Fruit fly (Drosophila melanogaster) S2 (cell line): ENCODE measurements around the gene CG34382.

Experiments
- CG8478 ChIP-seq: fragments of >200 bp; optimal IDR thresholded peaks from 2 replicates; lab custom pipeline; 2018
- CTCF ChIP-seq, 2 experiments: fragments of >200 bp; optimal IDR thresholded peaks; 2 replicates each; lab custom pipeline; 2018

Gene CG34382

dm6 chr3L:9878685-9879084, at the start of gene CG34382:
Gene CG34382, plus strand, starts transcription at chr3L:9878985.
- no peak for TF ChIP-seq CG8478
- no peak for TF ChIP-seq CTCF (optimal IDR thresholded peaks at IDR 0.05; lab: Kevin White, UChicago)

- TF ChIP-seq CTCF (optimal IDR thresholded peaks at IDR 0.05; lab: Kevin White, UChicago), result no peak
Measured at dm6 chr3L:9829154-9829553, 49.6 kb upstream of the CG34382 start.

DNA sequence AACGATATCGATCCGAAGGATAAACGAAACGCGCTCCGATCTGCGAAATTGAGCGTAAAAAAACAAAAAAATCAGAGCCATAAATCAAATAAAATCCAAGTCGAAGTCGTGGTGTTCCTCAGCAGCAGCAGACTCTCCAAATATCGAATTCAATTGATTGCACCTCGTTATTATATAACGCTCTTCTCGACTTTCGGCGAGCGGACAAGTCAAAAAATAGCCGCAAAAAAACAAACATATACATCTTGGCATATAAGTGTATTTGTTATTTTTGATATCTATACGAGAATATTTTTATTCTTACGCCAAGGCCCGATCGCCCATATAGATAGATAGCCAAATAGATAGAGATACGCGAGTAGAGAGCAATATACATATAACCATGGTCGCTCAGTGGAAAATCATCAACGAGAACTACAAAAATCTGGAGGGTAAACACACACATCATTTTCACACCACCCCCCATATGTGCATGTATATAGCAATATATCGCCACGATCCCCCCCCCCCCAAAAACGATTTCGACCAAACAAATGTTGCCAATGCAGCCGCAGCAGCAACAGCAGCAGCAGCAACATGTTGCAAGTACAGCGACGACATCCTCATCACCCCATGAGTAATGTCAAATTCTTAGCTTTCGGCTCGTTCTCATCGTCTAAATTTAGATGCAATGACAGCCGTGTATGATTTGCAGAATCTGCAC, 49.0 kb upstream of the CG34382 start:
- TF ChIP-seq CG8478 (no peak), CTCF (optimal IDR thresholded peaks at IDR 0.05; lab: Kevin White, UChicago) (no peak)

- no peak for TF ChIP-seq CTCF (optimal IDR thresholded peaks at IDR 0.05; lab: Kevin White, UChicago)
- no peak for TF ChIP-seq CG8478
Measured at dm6 chr3L:9832125-9832524, 46.7 kb upstream of the CG34382 start.

DNA sequence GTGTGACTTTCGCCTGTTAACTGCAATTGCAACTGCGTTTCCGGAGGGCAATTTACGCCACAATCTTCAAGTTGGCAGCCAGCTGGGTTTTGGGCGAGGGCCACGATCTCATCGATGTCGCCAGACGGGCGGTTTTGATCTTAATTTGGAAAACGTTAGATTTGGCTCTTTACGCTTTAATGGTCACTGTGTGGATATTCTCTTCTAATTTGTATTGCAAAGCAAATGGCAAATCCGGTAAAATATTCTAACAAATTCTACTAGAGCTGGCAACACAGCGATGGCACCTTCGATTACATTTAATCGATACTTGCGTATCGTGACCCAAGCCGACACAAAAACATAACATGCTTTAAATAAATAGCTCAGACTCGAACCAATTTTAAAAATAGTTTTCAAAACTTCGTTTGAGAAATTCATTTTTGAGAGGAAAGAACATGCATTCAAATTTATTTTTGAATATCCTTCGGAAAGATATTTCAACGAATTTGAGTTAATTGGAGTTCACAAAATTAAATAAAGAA, 42.2 kb upstream of the CG34382 start, which contains the start of gene I-2:
Gene I-2, minus strand, starts transcription at position 282 of the 524 bp plus-strand sequence.
- peak in 1 of 2 experiments; percentile 28 for TF ChIP-seq CTCF (optimal IDR thresholded peaks at IDR 0.05; lab: Kevin White, UChicago)
- TF ChIP-seq CG8478, result no peak

dm6 chr3L:9837053-9837452, 41.7 kb upstream of the CG34382 start:
- no peak for TF ChIP-seq CG8478
- no peak for TF ChIP-seq CTCF (optimal IDR thresholded peaks at IDR 0.05; lab: Kevin White, UChicago)

DNA sequence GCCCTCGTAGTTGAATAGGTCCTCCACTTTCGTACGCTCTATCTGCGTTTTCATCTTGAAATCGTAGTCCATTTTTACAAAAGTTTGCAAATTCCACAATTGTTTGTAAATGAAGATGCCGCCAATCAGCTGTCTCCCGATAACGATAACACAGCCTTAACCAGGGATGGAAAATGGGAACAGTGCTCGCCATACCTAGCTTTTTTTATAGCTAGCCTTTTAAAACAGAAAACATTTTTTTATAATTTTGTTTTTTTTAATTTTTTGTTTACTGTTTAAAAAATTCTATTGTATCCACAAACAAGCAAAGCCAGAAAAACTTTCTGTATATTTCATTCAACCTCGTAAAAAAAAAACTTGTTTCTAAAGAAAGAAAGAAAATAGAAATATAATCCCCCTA, 40.3 kb upstream of the CG34382 start, which contains the start of gene Cdk8:
Gene Cdk8, minus strand, starts transcription at position 137 of the 400 bp plus-strand sequence.
- TF ChIP-seq CG8478, result no peak
- no peak for TF ChIP-seq CTCF (optimal IDR thresholded peaks at IDR 0.05; lab: Kevin White, UChicago)

DNA sequence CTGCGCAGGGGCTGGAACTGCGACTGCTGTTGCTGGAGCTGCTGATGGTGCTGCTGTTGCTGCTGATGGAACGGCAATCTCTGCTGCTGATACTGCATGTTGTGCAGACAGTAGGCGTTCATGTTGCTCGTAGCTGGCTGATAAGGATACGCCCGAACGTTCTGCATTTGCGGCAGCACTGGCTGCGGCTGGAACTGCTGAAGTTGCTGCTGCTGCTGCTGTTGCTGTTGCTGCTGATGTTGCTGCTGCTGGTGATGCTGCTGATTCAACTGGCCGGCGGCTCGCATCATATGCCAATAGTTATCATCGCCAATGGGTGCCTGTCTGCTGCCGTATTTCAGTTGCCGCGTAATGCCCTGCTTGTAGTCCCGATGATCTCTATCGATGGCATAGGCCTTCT, 38.1 kb upstream of the CG34382 start:
- TF ChIP-seq CTCF (optimal IDR thresholded peaks at IDR 0.05; lab: Kevin White, UChicago), result no peak
- TF ChIP-seq CG8478, result no peak

DNA sequence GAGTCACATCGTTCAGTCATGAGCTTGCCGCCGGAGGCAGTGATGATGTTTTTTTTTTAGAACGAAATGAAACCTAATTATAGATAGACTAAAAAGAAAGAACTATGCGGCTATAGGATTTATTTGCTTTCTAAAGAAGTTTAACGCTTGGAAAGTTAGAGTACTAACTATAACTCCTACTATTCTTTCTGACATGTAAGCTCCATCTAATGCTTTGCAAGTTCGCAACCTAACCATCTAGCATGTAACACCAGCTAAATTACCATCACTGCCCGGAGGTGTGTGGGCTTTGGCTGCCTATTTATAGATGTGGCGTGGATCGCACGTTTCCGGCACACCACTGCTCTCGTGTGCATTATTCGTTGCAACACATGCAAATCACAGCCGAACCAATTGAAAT, 36.7 kb upstream of the CG34382 start:
- TF ChIP-seq CG8478 (no peak), CTCF (optimal IDR thresholded peaks at IDR 0.05; lab: Kevin White, UChicago) (no peak)

DNA sequence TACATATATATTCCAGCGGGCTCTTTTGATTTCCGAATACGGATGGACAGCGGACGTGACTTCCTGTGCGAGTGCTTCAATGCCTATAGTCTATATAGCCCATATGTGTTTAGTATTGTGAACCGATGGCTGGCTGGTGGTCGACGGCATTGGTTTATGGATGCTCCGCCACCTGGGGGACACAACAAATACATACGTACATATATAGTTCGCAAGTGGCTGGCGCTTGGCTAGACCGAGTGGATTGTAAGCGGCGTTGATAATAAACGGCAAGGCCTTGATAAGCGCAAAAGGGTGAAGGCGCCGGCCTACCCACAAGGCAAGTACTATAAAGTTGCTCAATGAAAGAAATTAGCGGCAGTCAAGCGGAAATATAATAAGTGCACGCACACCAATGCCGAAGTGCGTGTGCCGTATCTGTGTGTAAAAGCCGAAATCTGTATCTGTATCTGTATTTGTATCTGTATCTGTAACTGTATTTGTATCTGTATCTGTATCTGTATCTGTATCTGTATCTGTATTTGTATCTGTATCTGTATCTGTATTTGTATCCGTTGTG, 32.7 kb upstream of the CG34382 start:
- no peak for TF ChIP-seq CTCF (optimal IDR thresholded peaks at IDR 0.05; lab: Kevin White, UChicago)
- no peak for TF ChIP-seq CG8478

- TF ChIP-seq CTCF (optimal IDR thresholded peaks at IDR 0.05; lab: Kevin White, UChicago), result no peak
- no peak for TF ChIP-seq CG8478
Measured at dm6 chr3L:9846577-9847342, 32.0 kb upstream of the CG34382 start.

dm6 chr3L:9847420-9847977, 31.3 kb upstream of the CG34382 start:
- TF ChIP-seq CTCF (optimal IDR thresholded peaks at IDR 0.05; lab: Kevin White, UChicago), result no peak
- no peak for TF ChIP-seq CG8478

dm6 chr3L:9848744-9849143, 30.0 kb upstream of the CG34382 start:
- no peak for TF ChIP-seq CTCF (optimal IDR thresholded peaks at IDR 0.05; lab: Kevin White, UChicago)
- TF ChIP-seq CG8478, result no peak

- TF ChIP-seq CTCF (optimal IDR thresholded peaks at IDR 0.05; lab: Kevin White, UChicago) (no peak), CG8478 (no peak)
Measured at dm6 chr3L:9850114-9850513, 28.7 kb upstream of the CG34382 start.

DNA sequence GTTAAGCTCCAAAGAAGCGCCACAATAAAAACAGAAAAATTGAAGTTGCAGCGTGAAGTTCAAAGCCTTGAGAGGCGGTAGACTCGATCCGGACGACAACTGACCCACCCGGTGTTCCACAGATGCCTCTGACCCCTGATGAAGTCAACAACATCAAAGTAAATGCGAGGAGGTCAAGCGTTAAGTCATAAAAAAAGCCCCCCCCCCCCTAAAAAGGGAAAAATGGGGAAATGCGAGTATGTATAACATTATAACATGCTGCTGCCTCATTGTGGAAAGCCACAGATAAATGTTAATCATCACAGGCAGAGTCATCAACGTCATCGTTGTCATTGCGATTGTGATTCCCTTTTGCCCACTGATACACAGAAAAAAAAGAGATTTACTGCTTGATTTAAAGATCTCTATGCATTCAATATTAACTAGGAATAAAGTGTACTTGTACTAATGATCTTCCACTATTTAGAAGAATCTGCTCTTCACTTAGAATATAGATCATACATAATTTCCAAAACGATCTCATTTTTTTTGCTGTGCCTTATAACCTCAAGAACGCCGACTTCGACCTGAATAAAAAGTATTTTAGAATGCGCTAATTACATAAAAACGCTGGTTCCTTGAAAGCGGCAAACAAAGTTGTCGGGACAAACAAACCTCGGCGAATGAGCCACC, 27.6 kb upstream of the CG34382 start:
- TF ChIP-seq CTCF (optimal IDR thresholded peaks at IDR 0.05; lab: Kevin White, UChicago) (no peak), CG8478 (no peak)
